Worm (Caenorhabditis elegans) whole organism, L4/young adult: Measurements from ENCODE around the gene R09H10.6.

Source experiments
- W03F9.2 ChIP-seq: fragments of 150-350 bp; optimal IDR thresholded peaks from 2 replicates; lab custom pipeline; 2014; ENCODE audit warnings: missing biosample characterization, missing genetic modification characterization
- dao-5 ChIP-seq: sonication (generic microtip); optimal IDR thresholded peaks from 2 replicates; lab custom pipeline; 2016; ENCODE audit warnings: missing genotype, missing genetic modification characterization, moderate library complexity, missing compliant biosample characterization
- him-1 ChIP-seq: sonication (generic microtip); optimal IDR thresholded peaks from 2 replicates; lab custom pipeline; 2016; ENCODE audit warnings: missing genotype, missing genetic modification reagents, missing genetic modification characterization, missing compliant biosample characterization

DNA sequence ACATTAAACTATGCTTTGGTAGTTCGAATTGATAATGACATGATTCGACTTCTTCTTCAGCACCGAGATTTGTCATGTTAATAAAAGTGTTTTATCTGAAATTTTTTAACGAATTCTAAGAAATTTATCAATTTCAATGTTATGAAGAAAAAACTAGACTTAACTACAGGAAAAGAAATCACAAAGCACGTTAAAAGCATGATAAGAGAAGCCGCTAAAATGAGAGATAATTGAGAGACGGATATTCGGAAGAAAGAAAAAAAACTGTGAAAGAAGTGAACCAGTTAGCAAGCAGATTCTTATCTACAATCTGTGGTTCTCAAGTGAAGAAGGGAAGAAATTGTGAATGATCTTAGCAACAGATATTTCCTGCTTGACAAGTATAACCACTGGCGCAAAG is 19.3 kb upstream of the R09H10.6 start, which contains the start of gene C43F9.4:
- TF ChIP-seq W03F9.2 (tag; lab: Kevin White, UChicago) (no peak), dao-5 (tag; lab: Kevin White, UChicago) (no peak), him-1 (tag; lab: Kevin White, UChicago) (no peak)
